Worm (Caenorhabditis elegans) whole organism, L4 larva: ENCODE results near the gene srx-92.

Source experiments
- R02D3.7 ChIP-seq: fragments of 150-350 bp; sonication (generic microtip); optimal IDR thresholded peaks from 3 replicates; lab custom pipeline; 2014; ENCODE audit warnings: missing biosample characterization, missing genetic modification characterization
- ZK337.2 ChIP-seq: fragments of 200-800 bp; sonication (Bioruptor generic); IDR thresholded peaks from 2 replicates; pipeline ENCODE4 v1.3.6; 2022; ENCODE audit warnings: missing genetic modification reagents, missing genetic modification characterization, missing compliant biosample characterization
- lin-29 ChIP-seq: fragments of 200-800 bp; sonication (Bioruptor generic); IDR thresholded peaks from 2 replicates; pipeline ENCODE4 v1.3.6; 2022; ENCODE audit warnings: missing genetic modification reagents, missing genetic modification characterization, missing compliant biosample characterization
- lin-39 ChIP-seq: fragments of 150-350 bp; optimal IDR thresholded peaks from 2 replicates; lab custom pipeline; 2014; ENCODE audit warnings: missing biosample characterization, missing genetic modification reagents, missing genetic modification characterization
- lir-3 ChIP-seq: sonication (generic microtip); optimal IDR thresholded peaks from 2 replicates; lab custom pipeline; 2016; ENCODE audit warnings: mild to moderate bottlenecking, missing genetic modification characterization, missing compliant biosample characterization
- nhr-28 ChIP-seq: fragments of 150-350 bp; optimal IDR thresholded peaks from 2 replicates; lab custom pipeline; 2014; ENCODE audit warnings: missing biosample characterization, missing genetic modification characterization
- skn-1 ChIP-seq: fragments of 150-350 bp; optimal IDR thresholded peaks from 2 replicates; lab custom pipeline; 2014; ENCODE audit warnings: missing biosample characterization, missing genetic modification characterization
- tag-97 ChIP-seq: fragments of 200-800 bp; sonication (Bioruptor generic); IDR thresholded peaks from 2 replicates; pipeline ENCODE4 v1.3.6; 2022; ENCODE audit warnings: missing genetic modification characterization, missing compliant biosample characterization

DNA sequence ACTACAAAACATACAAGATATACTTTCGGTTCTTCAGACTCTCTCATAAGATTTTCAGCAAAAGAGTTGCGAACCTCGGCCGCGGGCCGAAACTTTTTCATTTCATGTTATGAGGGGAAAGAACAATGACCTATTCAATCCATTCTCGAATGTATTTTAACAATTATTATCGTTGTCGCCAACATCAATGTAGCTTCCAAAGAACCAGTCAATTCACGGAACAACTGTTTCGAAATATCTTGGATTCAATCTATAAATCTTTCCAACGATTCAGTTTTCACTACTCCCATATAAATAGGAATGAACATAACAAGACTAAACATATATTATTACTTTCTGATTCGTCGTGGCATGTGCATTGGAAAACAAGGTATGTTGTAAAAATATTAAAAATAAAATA is 18.1 kb downstream of the srx-92 start, which contains the start of gene F07G11.1:
- TF ChIP-seq tag-97 (GFP tag; lab: Robert Waterston, UW) (no peak), lin-29 (GFP tag; lab: Robert Waterston, UW) (no peak), lir-3 (tag; lab: Kevin White, UChicago) (no peak), skn-1 (no peak), R02D3.7 (tag; lab: Kevin White, UChicago) (no peak), ZK337.2 (GFP tag; lab: Robert Waterston, UW) (no peak), nhr-28 (no peak), lin-39 (tag; lab: Kevin White, UChicago) (no peak)
